Fruit fly (Drosophila melanogaster) whole organism, adult: ENCODE results near the gene cyr.

Source experiments
- CG12768 ChIP-seq: fragments of 200-800 bp; sonication (Bioruptor generic); optimal IDR thresholded peaks from 2 replicates; lab custom pipeline; 2017; ENCODE audit warnings: missing biosample characterization, missing genetic modification characterization, mild to moderate bottlenecking, moderate library complexity, missing genetic modification reagents
- CG1620 ChIP-seq: fragments of 200-800 bp; sonication (Bioruptor generic); optimal IDR thresholded peaks from 2 replicates; lab custom pipeline; 2016; ENCODE audit warnings: missing biosample characterization, missing genetic modification characterization
- cic ChIP-seq: fragments of 200-800 bp; sonication (Bioruptor generic); optimal IDR thresholded peaks from 2 replicates; lab custom pipeline; 2017; ENCODE audit warnings: missing biosample characterization, mild to moderate bottlenecking, missing genetic modification characterization, moderate library complexity
- cnc ChIP-seq, 2 experiments: fragments of >200 bp; optimal IDR thresholded peaks; 2 replicates each; lab custom pipeline; 2017
- kay ChIP-seq: fragments of 200-800 bp; sonication (Bioruptor generic); peaks from one replicate; lab custom pipeline; 2016; ENCODE audit warnings: missing biosample characterization, missing genetic modification characterization, borderline replicate concordance
- toe ChIP-seq: fragments of 200-800 bp; sonication (Bioruptor generic); optimal IDR thresholded peaks from 2 replicates; lab custom pipeline; 2016; ENCODE audit warnings: missing biosample characterization, missing genetic modification characterization

DNA sequence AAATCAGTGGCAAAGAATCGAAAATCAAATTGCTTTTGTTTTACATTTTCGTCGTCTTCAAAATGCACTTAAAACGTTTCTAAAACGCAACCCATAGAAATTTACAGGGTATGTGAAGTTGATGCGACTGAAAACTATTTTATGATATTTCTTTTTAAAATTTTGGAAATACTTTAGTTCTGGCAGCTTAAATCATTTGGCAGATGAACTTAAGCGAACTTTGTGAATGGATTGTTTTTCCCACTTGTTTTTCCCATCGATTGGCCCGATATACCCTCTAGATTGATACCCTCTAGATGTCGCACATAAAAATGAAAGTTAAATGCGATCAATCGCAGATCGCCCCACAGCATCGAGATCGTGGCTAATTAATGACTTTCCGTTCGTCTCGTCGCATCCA, 9.4 kb downstream of the cyr start:
- TF ChIP-seq cnc (optimal IDR thresholded peaks at IDR 0.05; lab: Kevin White, UChicago) (no peak), cic (GFP tag; lab: Kevin White, UChicago) (no peak), toe (GFP tag; lab: Kevin White, UChicago) (no peak), CG12768 (GFP tag; lab: Kevin White, UChicago) (no peak), CG1620 (GFP tag; lab: Kevin White, UChicago) (no peak), kay (no peak)
